Worm (Caenorhabditis elegans): Measurements from ENCODE around the gene lsm-3.
A peak's percentile ranks its signal among the peaks of the same experiment; 100 is the strongest.
"Not testable (repeated sequence)": the region's sequence is repeated elsewhere in the genome, so short reads cannot be mapped to it uniquely, and the experiment has no call there.

lsm-3 gene

ce11 chrIV:13400456-13401364 is 13.7 kb downstream of the lsm-3 start, which contains the start of the genes memi-2 and cyp-31A5:
Gene memi-2, minus strand, starts transcription at chrIV:13400506.
Gene cyp-31A5, plus strand, starts transcription at chrIV:13401289.
- TF ChIP-seq ref-1 (GFP tag; conservative IDR thresholded peaks at IDR 0.05) (no peak), cog-1 (tag; optimal IDR thresholded peaks at IDR 0.05) (no peak), ztf-23 (GFP tag; IDR thresholded peaks at IDR 0.05) (no peak), tab-1 (GFP tag; IDR thresholded peaks at IDR 0.05) (no peak), med-1 (GFP tag; optimal IDR thresholded peaks at IDR 0.05; ENCODE audit: insufficient read depth) (no peak), T22C8.4 (GFP tag; IDR thresholded peaks at IDR 0.05) (no peak), klf-2 (GFP tag; conservative IDR thresholded peaks at IDR 0.05) (no peak), flt-1 (GFP tag; IDR thresholded peaks at IDR 0.05) (no peak), ztf-29 (GFP tag; IDR thresholded peaks at IDR 0.05) (no peak)

DNA sequence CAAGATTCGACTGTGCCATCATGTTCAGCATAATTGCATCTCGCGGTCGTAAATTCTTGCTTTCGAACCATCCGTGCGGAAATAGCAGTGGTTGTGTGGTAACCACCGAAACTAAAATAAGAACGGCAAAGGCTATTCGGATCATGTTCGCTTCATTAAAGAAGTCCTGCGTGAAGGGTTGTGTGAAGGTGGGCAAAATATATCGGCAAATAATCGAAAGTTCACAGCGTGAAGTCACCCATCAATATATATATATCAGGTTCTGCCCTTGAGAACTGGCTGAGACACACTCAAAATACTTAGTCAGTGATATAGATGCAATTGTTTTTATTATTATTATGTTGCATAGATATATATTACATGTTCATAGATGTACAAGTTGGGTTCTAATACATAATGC is 21.0 kb downstream of the lsm-3 start, which contains the start of gene Y62E10A.19:
TSS of gene Y62E10A.19 (minus strand) at position 289 of the 400 bp plus-strand sequence.
- no peak for TF ChIP-seq med-1 (GFP tag; optimal IDR thresholded peaks at IDR 0.05; ENCODE audit: insufficient read depth)
- TF ChIP-seq ref-1 (GFP tag; conservative IDR thresholded peaks at IDR 0.05), result no peak
- TF ChIP-seq klf-2 (GFP tag; conservative IDR thresholded peaks at IDR 0.05), result no peak
- TF ChIP-seq flt-1 (GFP tag; IDR thresholded peaks at IDR 0.05), result no peak
- no peak for TF ChIP-seq ztf-29 (GFP tag; IDR thresholded peaks at IDR 0.05)
- no peak for TF ChIP-seq T22C8.4 (GFP tag; IDR thresholded peaks at IDR 0.05)
- no peak for TF ChIP-seq ztf-23 (GFP tag; IDR thresholded peaks at IDR 0.05)
- no peak for TF ChIP-seq tab-1 (GFP tag; IDR thresholded peaks at IDR 0.05)
- no peak for TF ChIP-seq cog-1 (tag; optimal IDR thresholded peaks at IDR 0.05)

DNA sequence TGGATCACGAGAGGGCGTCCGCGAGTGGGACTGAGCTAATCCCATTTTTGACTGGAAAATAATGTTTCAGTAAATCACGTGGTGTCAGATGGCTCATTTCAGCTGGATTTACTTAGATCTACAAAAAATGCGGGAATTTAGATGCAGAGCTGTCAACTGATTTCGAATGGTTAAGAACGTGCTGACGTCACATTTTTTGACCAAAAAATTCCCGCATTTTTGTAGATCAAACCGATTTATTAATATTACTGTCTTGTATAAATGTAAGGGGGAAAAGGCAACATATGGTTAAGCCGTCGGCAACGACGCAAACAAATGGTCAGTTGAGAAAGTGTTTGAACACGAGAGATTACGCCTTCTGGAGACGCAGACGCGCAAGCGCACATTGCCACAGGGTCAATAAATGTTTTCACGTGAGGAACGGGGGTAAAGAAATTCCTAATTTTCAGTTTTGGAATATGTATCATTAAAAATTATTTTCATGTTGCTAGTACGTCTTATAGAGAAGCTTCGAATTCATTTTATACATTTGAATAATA is 25.9 kb downstream of the lsm-3 start, which contains the start of gene gcl-1:
TSS of gene gcl-1 (minus strand) at position 51 of the 539 bp plus-strand sequence.
- TF ChIP-seq tab-1 (GFP tag; IDR thresholded peaks at IDR 0.05), result no peak
- TF ChIP-seq klf-2 (GFP tag; conservative IDR thresholded peaks at IDR 0.05), result no peak
- peak; percentile 57; the same call in 1 of the 2 replicates for TF ChIP-seq ztf-29 (GFP tag; IDR thresholded peaks at IDR 0.05)
- TF ChIP-seq flt-1 (GFP tag; IDR thresholded peaks at IDR 0.05), result no peak
- peak; percentile 28 for TF ChIP-seq cog-1 (tag; optimal IDR thresholded peaks at IDR 0.05)
- TF ChIP-seq ztf-23 (GFP tag; IDR thresholded peaks at IDR 0.05), result no peak
- no peak for TF ChIP-seq med-1 (GFP tag; optimal IDR thresholded peaks at IDR 0.05; ENCODE audit: insufficient read depth)
- TF ChIP-seq ref-1 (GFP tag; conservative IDR thresholded peaks at IDR 0.05), result no peak
- TF ChIP-seq T22C8.4 (GFP tag; IDR thresholded peaks at IDR 0.05), result no peak

DNA sequence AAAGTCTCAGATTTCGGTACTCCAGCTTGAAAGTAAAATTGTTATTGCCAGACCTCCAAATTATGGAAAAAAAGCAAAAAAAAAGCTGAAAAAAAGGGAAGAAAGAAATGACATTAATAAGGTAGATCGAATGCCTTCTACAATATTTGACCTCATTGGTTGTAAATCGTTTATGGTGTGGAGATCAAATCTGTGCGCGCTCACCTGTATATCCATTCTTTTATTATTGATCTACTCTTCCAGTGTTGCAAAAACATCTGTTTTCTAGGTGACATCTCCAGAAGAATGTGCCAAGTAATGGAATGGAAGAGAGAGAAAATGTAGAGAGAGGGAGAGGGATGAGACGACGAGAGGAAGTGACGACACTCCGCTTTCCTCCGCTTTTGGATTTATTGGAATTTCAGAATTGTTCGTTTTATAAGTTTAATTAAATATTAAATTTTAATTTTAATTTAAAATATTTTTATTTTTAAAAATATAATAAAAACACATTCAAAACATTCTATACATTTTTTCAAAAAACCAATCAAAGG is 28.8 kb downstream of the lsm-3 start, which contains the start of the genes pik-1 and aptf-2:
TSS of gene pik-1 (plus strand) at position 303 of the 533 bp plus-strand sequence.
TSS of gene aptf-2 (minus strand) at position 313 of the 533 bp plus-strand sequence.
- TF ChIP-seq med-1 (GFP tag; optimal IDR thresholded peaks at IDR 0.05; ENCODE audit: insufficient read depth) (no peak), tab-1 (GFP tag; IDR thresholded peaks at IDR 0.05) (no peak), ztf-23 (GFP tag; IDR thresholded peaks at IDR 0.05) (no peak), flt-1 (GFP tag; IDR thresholded peaks at IDR 0.05) (no peak), cog-1 (tag; optimal IDR thresholded peaks at IDR 0.05) (no peak), klf-2 (GFP tag; conservative IDR thresholded peaks at IDR 0.05) (no peak)

ce11 chrIV:13422200-13422599 is 35.2 kb downstream of the lsm-3 start, which contains the start of gene nol-9:
Gene nol-9, plus strand, starts transcription at chrIV:13422500.
- no peak for TF ChIP-seq cog-1 (tag; optimal IDR thresholded peaks at IDR 0.05)
- TF ChIP-seq ztf-29 (GFP tag; IDR thresholded peaks at IDR 0.05), result no peak
- TF ChIP-seq tab-1 (GFP tag; IDR thresholded peaks at IDR 0.05), result no peak
- no peak for TF ChIP-seq T22C8.4 (GFP tag; IDR thresholded peaks at IDR 0.05)

DNA sequence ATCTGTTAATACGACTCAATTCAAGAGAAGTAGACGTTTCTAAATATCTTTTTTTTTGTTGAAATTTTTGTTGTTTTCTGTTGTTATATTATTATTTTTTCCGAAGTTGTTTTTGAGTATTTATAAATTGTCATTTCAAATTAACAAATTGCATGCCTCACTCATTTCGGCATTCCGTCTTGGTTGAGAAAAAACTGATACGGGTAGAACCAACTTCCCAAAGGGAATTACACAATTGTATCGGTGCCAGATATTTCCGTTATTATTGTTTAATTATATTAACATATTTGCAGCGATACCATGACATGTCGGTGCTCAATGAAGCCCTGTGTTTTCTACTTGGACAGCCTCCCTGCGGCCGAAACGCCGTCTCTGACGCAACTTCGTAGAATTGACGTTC is 42.2 kb downstream of the lsm-3 start, which contains the start of gene K09B11.4:
TSS of gene K09B11.4 (plus strand) at position 301 of the 400 bp plus-strand sequence.
- no peak for TF ChIP-seq ref-1 (GFP tag; conservative IDR thresholded peaks at IDR 0.05)
- TF ChIP-seq klf-2 (GFP tag; conservative IDR thresholded peaks at IDR 0.05), result no peak
- no peak for TF ChIP-seq cog-1 (tag; optimal IDR thresholded peaks at IDR 0.05)

DNA sequence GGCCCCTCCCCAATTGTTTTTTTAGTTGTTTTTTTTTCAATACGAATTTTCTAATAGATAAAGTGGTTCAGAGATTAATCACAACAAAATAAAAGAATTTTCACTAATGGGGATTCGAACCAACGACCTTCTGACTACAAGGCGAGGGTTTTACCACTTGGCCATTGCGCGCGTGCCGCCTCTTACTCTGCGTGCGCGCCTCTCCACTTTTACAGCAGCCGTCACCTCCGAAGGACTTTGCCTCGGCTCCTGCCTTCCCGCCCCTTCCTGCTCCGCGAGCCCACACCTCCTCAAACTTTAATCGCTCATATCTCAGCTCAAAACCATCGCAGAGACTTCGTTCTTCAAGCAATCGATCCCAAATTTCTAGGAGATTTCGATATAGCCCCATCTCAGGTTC is 43.1 kb downstream of the lsm-3 start:
- TF ChIP-seq tab-1 (GFP tag; IDR thresholded peaks at IDR 0.05), result 0 out of 2 replicates have a peak, but pooled peaks have one; percentile 52

ce11 chrIV:13433904-13434303 is 46.9 kb downstream of the lsm-3 start, which contains the start of gene K09B11.5:
Gene K09B11.5, minus strand, starts transcription at chrIV:13434004.
- TF ChIP-seq ref-1 (GFP tag; conservative IDR thresholded peaks at IDR 0.05); ztf-23 (GFP tag; IDR thresholded peaks at IDR 0.05); T22C8.4 (GFP tag; IDR thresholded peaks at IDR 0.05): not testable (repeated sequence)
